Worm (Caenorhabditis elegans) whole organism, mixed stage, embryonic: ENCODE results near the gene kin-26.

Experiments used
- ceh-39 ChIP-seq: fragments of 150-350 bp; optimal IDR thresholded peaks from 2 replicates; lab custom pipeline; 2014; ENCODE audit warnings: missing biosample characterization, missing genetic modification characterization
- elt-1 ChIP-seq: sonication (generic microtip); optimal IDR thresholded peaks from 2 replicates; lab custom pipeline; 2017; ENCODE audit warnings: missing genetic modification characterization, mild to moderate bottlenecking, missing compliant biosample characterization, antibody characterized with exemption, moderate library complexity, borderline replicate concordance; ENCODE audit not compliant: insufficient read depth
- snpc-4 ChIP-seq: fragments of 150-350 bp; optimal IDR thresholded peaks from 2 replicates; lab custom pipeline; 2014; ENCODE audit warnings: missing biosample characterization, missing genetic modification characterization

DNA sequence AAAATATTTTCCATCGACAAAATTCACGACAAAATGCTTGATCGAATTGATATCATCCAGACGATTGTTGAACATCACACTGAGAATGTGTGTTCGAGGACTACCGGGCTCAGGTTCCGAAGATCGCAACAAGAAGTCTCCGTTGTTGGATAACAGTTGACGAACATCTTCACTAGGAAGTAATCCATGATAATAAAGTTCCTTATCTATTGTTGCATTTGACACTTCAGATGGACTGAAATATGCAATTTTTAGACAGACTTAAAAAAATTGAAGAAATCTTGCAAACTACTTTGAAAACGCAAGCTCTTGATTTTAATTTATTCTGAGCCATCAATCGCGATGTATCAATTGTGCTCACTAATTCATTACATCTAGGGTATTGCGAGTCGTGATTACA lies 426 bp downstream of the kin-26 start:
- no peak for TF ChIP-seq ceh-39
- no peak for TF ChIP-seq snpc-4
- TF ChIP-seq elt-1 (tag; lab: Kevin White, UChicago) = no peak
